Worm (Caenorhabditis elegans) whole organism, mixed stage, embryonic: ENCODE results near the gene nspa-8.
A peak's percentile ranks its signal among the peaks of the same experiment; 100 is the strongest.

Experiments
- blmp-1 ChIP-seq: fragments of 150-350 bp; optimal IDR thresholded peaks from 2 replicates; lab custom pipeline; 2014; ENCODE audit warnings: missing biosample characterization, missing genetic modification characterization
- elt-3 ChIP-seq: fragments of 150-350 bp; optimal IDR thresholded peaks from 2 replicates; lab custom pipeline; 2014; ENCODE audit warnings: missing biosample characterization, missing genetic modification characterization
- lin-13 ChIP-seq: fragments of 150-350 bp; optimal IDR thresholded peaks from 2 replicates; lab custom pipeline; 2014; ENCODE audit warnings: missing biosample characterization, missing genetic modification characterization
- lsy-2 ChIP-seq: fragments of 150-350 bp; optimal IDR thresholded peaks from 2 replicates; lab custom pipeline; 2014; ENCODE audit warnings: missing biosample characterization, missing genetic modification characterization
- mab-5 ChIP-seq: fragments of 150-350 bp; optimal IDR thresholded peaks from 2 replicates; lab custom pipeline; 2014; ENCODE audit warnings: missing biosample characterization, missing genetic modification characterization
- mep-1 ChIP-seq: fragments of 150-350 bp; optimal IDR thresholded peaks from 2 replicates; lab custom pipeline; 2017; ENCODE audit warnings: missing biosample characterization, missing genetic modification reagents, missing genetic modification characterization, inconsistent platforms
- nhr-28 ChIP-seq: fragments of 150-350 bp; optimal IDR thresholded peaks from 2 replicates; lab custom pipeline; 2014; ENCODE audit warnings: missing biosample characterization, missing genetic modification characterization
- nhr-76 ChIP-seq: sonication (generic microtip); optimal IDR thresholded peaks from 2 replicates; lab custom pipeline; 2017; ENCODE audit warnings: missing biosample characterization, missing genetic modification characterization
- pha-4 ChIP-seq: fragments of 150-350 bp; optimal IDR thresholded peaks from 2 replicates; lab custom pipeline; 2018; ENCODE audit warnings: missing biosample characterization, missing genetic modification reagents, missing genetic modification characterization
- snpc-4 ChIP-seq: fragments of 150-350 bp; optimal IDR thresholded peaks from 2 replicates; lab custom pipeline; 2014; ENCODE audit warnings: missing biosample characterization, missing genetic modification characterization
- unc-62 ChIP-seq: fragments of 150-350 bp; optimal IDR thresholded peaks from 2 replicates; lab custom pipeline; 2014; ENCODE audit warnings: missing biosample characterization, missing genetic modification reagents, missing genetic modification characterization
- zip-8 ChIP-seq: fragments of 150-350 bp; optimal IDR thresholded peaks from 2 replicates; lab custom pipeline; 2014; ENCODE audit warnings: missing biosample characterization, missing genetic modification characterization

DNA sequence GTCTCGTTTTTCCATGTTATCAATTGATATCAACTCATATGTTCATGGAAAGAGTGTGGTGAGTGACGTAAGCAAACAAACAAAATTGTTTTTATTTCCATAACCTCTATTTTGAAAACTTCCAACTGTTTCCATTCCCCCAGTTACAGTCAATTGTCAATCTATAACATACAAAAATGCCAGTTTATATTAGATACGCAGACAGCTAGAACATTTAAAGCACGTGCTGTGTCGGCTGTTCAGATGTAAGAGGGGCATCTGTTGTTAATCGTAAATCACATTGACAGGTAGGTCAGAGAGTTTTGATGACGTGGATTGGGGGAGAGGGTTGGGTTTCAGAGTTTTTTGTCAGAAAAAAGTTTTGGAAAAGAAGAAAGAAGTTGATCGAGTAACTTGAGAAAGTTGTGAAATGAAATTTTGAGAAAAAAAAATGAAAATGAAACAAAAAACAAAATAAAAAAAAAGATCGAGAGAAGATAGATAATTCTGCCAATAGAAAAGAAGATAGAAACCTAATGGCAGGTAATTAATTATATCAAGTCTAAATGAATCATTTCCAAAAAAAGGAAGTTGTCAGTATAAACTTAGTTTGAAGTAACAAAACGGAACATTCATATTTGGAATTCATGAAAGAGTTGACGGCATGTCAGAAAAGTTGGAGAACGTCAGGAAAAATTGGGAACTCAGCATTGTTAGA, 21.8 kb upstream of the nspa-8 start:
- TF ChIP-seq zip-8 (tag; lab: Kevin White, UChicago) (no peak), elt-3 (no peak), nhr-76 (no peak), mab-5 (tag; lab: Kevin White, UChicago) (peak; percentile 59), mep-1 (tag; lab: Kevin White, UChicago) (no peak), blmp-1 (tag; lab: Kevin White, UChicago) (no peak), unc-62 (GFP tag; lab: Kevin White, UChicago) (peak; percentile 98), lsy-2 (no peak), nhr-28 (no peak), lin-13 (tag; lab: Kevin White, UChicago) (no peak), snpc-4 (tag; lab: Kevin White, UChicago) (no peak), pha-4 (tag; lab: Kevin White, UChicago) (no peak)
